Worm (Caenorhabditis elegans): ENCODE data around the gene F14H12.8.

F14H12.8 gene

DNA sequence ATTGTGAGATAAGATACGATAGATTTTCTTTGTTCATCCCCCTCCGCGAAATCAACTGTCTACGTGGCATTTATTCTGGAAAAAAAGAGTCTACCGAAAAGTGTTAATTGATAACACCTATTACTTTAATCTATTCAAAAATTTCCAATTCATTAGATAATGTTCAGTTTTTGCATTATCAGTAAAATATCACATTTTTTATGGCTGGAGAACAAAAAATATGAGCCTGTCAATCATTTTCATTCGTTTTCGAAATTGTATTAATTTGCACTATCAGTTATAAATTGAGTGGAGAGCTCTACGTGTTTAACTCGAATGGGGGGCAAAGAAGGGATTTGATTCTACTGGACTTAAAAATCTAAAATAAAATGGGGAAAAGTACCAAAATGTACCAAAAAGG is 5.7 kb downstream of the F14H12.8 start:
- TF ChIP-seq spr-1 (tag; optimal IDR thresholded peaks at IDR 0.05): no peak
- TF ChIP-seq lsy-2 (tag; optimal IDR thresholded peaks at IDR 0.05): no peak
- TF ChIP-seq zag-1 (tag; optimal IDR thresholded peaks at IDR 0.05): no peak
- TF ChIP-seq lin-15B (tag; optimal IDR thresholded peaks at IDR 0.05): no peak
- TF ChIP-seq ceh-82 (tag; optimal IDR thresholded peaks at IDR 0.05): no peak
- no peak for TF ChIP-seq hif-1 (tag; optimal IDR thresholded peaks at IDR 0.05)
- TF ChIP-seq skn-1 (tag; optimal IDR thresholded peaks at IDR 0.05): no peak
- no peak for TF ChIP-seq Y75B8A.6 (GFP tag; IDR thresholded peaks at IDR 0.05)
- TF ChIP-seq vab-7 (GFP tag; IDR thresholded peaks at IDR 0.05): no peak
- no peak for TF ChIP-seq nhr-28 (tag; optimal IDR thresholded peaks at IDR 0.05)
- TF ChIP-seq duxl-1 (tag; optimal IDR thresholded peaks at IDR 0.05; ENCODE audit: poor library complexity): no peak
- TF ChIP-seq php-3 (GFP tag; IDR thresholded peaks at IDR 0.05): peak; percentile 79
- TF ChIP-seq daf-12 (tag; optimal IDR thresholded peaks at IDR 0.05): no peak
- TF ChIP-seq mep-1 (tag; optimal IDR thresholded peaks at IDR 0.05): no peak
- no peak for TF ChIP-seq ZK546.5 (tag; optimal IDR thresholded peaks at IDR 0.05)
- no peak for TF ChIP-seq nhr-76 (tag; optimal IDR thresholded peaks at IDR 0.05)
- no peak for TF ChIP-seq nhr-102 (tag; optimal IDR thresholded peaks at IDR 0.05)
- no peak for TF ChIP-seq lin-1 (GFP tag; IDR thresholded peaks at IDR 0.05)
- TF ChIP-seq daf-19 (GFP tag; conservative IDR thresholded peaks at IDR 0.05): no peak
- no peak for TF ChIP-seq snpc-1.2 (GFP tag; IDR thresholded peaks at IDR 0.05)
- TF ChIP-seq tra-1 (GFP tag; IDR thresholded peaks at IDR 0.05): peak; percentile 82
- no peak for TF ChIP-seq hmg-1.1 (GFP tag; IDR thresholded peaks at IDR 0.05)
- no peak for TF ChIP-seq nhr-25 (tag; optimal IDR thresholded peaks at IDR 0.05; ENCODE audit: borderline replicate concordance, insufficient read depth)
- no peak for TF ChIP-seq mdl-1 (tag; optimal IDR thresholded peaks at IDR 0.05)
- TF ChIP-seq pqm-1 (tag; optimal IDR thresholded peaks at IDR 0.05): peak; percentile 36
- no peak for TF ChIP-seq madf-9 (GFP tag; conservative IDR thresholded peaks at IDR 0.05)
- TF ChIP-seq ctbp-1 (GFP tag; IDR thresholded peaks at IDR 0.05): no peak

- TF ChIP-seq ceh-20 (GFP tag; IDR thresholded peaks at IDR 0.05) (no peak), Y48G9A.11 (GFP tag; IDR thresholded peaks at IDR 0.05) (no peak), zfp-3 (GFP tag; conservative IDR thresholded peaks at IDR 0.05) (no peak)
Observed at ce11 chrX:4357467-4357866, 7.3 kb downstream of the F14H12.8 start, which contains the start of gene F14H12.6. Gene F14H12.6, minus strand, starts transcription at chrX:4357567.

DNA sequence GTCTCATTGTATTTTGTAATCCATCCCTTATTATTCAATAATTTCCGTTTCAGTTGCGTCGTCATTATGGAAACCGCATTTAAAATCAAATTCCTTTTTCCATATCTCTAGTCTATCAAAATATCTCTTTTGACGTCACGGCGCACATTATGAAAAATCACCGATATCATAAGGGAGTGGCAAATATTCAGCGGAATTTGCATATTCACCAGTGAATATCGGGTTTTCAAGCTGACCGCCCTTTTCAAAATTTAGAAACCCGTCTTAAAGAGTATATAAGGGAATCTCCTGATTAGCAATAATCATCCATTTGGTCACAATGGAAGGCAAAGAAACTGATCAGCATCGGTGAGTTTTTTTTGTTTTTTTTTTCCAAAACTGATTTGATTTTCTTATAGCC is 11.5 kb downstream of the F14H12.8 start, which contains the start of gene col-165:
TSS of gene col-165 (plus strand) at position 301 of the 400 bp plus-strand sequence.
- no peak for TF ChIP-seq dpl-1 (GFP tag; optimal IDR thresholded peaks at IDR 0.05)

ce11 chrX:4350198-4350597 is 14.6 kb downstream of the F14H12.8 start, which contains the start of gene F14H12.2:
Gene F14H12.2, plus strand, starts transcription at chrX:4350498.
- TF ChIP-seq ceh-32 (tag; optimal IDR thresholded peaks at IDR 0.05; ENCODE audit: poor library complexity) (no peak), nhr-102 (tag; optimal IDR thresholded peaks at IDR 0.05) (no peak), nhr-237 (tag; optimal IDR thresholded peaks at IDR 0.05) (no peak), Y75B8A.6 (GFP tag; IDR thresholded peaks at IDR 0.05) (no peak), ZK337.2 (GFP tag; IDR thresholded peaks at IDR 0.05) (no peak), php-3 (GFP tag; IDR thresholded peaks at IDR 0.05) (no peak), mxl-2 (GFP tag; conservative IDR thresholded peaks at IDR 0.05) (no peak)

Measured in whole organism, L4 larva.